Worm (Caenorhabditis elegans) whole organism, midembryonic: ENCODE data around the gene clec-207.

ENCODE experiments used
- T22C8.4 ChIP-seq: fragments of 200-800 bp; sonication (Bioruptor generic); IDR thresholded peaks from 2 replicates; pipeline ENCODE4 v1.3.6; 2022; ENCODE audit warnings: missing genetic modification characterization, missing compliant biosample characterization
- cog-1 ChIP-seq: sonication (generic microtip); optimal IDR thresholded peaks from 2 replicates; lab custom pipeline; 2016; ENCODE audit warnings: missing genetic modification characterization, missing compliant biosample characterization
- flt-1 ChIP-seq: fragments of 200-800 bp; sonication (Bioruptor generic); IDR thresholded peaks from 2 replicates; pipeline ENCODE4 v1.3.6; 2022; ENCODE audit warnings: missing genetic modification characterization, missing compliant biosample characterization
- klf-2 ChIP-seq: fragments of 200-800 bp; sonication (Bioruptor generic); conservative IDR thresholded peaks from 2 replicates; pipeline ENCODE4 v1.3.6; 2022; ENCODE audit warnings: missing genetic modification reagents, missing genetic modification characterization, missing compliant biosample characterization
- med-1 ChIP-seq: sonication (generic microtip); optimal IDR thresholded peaks from 2 replicates; lab custom pipeline; 2017; ENCODE audit warnings: missing genetic modification characterization, mild to moderate bottlenecking, missing compliant biosample characterization, antibody characterized with exemption, missing genetic modification reagents; ENCODE audit not compliant: insufficient read depth
- ref-1 ChIP-seq: fragments of 200-800 bp; sonication (Bioruptor generic); conservative IDR thresholded peaks from 2 replicates; pipeline ENCODE4 v1.3.6; 2022; ENCODE audit warnings: missing genetic modification reagents, missing genetic modification characterization, missing compliant biosample characterization
- tab-1 ChIP-seq: fragments of 200-800 bp; sonication (Bioruptor generic); IDR thresholded peaks from 2 replicates; pipeline ENCODE4 v1.3.6; 2022; ENCODE audit warnings: missing genetic modification characterization, missing compliant biosample characterization
- ztf-23 ChIP-seq: fragments of 200-800 bp; sonication (Bioruptor generic); IDR thresholded peaks from 2 replicates; pipeline ENCODE4 v1.3.6; 2022; ENCODE audit warnings: missing genetic modification reagents, missing genetic modification characterization, missing compliant biosample characterization
- ztf-29 ChIP-seq: fragments of 200-800 bp; sonication (Bioruptor generic); IDR thresholded peaks from 2 replicates; pipeline ENCODE4 v1.3.6; 2022; ENCODE audit warnings: missing genetic modification reagents, missing genetic modification characterization, missing compliant biosample characterization

Gene clec-207

DNA sequence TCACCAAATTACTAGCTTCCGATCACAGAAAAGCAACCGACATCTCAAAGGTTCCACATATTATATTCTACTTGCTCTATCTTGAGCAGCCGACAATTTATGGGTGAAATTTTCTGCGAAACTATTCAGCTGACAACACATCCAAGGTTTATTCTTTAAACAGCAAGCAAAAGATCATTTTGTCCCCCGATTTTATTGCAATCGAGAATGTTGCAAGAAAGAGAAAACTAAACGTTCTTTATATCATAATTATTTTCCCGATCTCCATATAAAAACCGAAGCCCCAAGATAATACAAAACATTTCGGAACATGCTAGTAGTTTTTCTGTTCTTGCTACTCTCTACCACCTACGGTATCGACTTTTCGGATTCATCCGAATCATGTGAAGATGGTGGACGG lies at the start of gene clec-207:
clec-207 (plus strand) TSS at position 301 of the 400 bp plus-strand sequence.
- TF ChIP-seq tab-1, result no peak
- TF ChIP-seq ztf-23, result no peak
- TF ChIP-seq ztf-29 (GFP tag; lab: Robert Waterston, UW), result no peak
- no peak for TF ChIP-seq T22C8.4 (GFP tag; lab: Robert Waterston, UW)
- no peak for TF ChIP-seq ref-1 (GFP tag; lab: Robert Waterston, UW)
- TF ChIP-seq cog-1 (tag; lab: Kevin White, UChicago), result no peak
- TF ChIP-seq flt-1 (GFP tag; lab: Robert Waterston, UW), result no peak
- no peak for TF ChIP-seq med-1 (GFP tag; lab: Kevin White, UChicago)
- no peak for TF ChIP-seq klf-2

DNA sequence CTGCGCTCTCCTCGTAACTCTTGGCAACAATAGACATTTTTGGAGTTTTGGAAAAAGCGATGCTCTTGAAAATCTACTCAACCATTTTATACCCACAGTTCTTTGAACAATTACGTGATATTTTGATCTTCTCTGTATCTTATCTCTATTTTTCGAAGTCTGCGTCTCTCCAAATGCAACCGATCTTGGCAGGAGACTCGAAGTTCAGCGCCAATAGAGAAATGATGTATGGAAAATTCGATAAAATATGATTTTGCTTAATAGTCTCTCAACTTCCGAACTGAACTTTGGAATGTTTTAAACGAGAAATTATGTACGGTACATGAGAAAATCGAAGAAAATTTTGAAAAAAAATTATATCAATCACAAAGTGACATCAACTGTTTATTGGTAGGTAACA lies 45.7 kb upstream of the clec-207 start, which contains the start of gene comt-4:
comt-4 (minus strand) TSS at position 50 of the 400 bp plus-strand sequence.
- TF ChIP-seq ztf-23 (no peak), flt-1 (GFP tag; lab: Robert Waterston, UW) (no peak), cog-1 (tag; lab: Kevin White, UChicago) (no peak), klf-2 (no peak), ref-1 (GFP tag; lab: Robert Waterston, UW) (no peak), tab-1 (no peak), med-1 (GFP tag; lab: Kevin White, UChicago) (no peak), T22C8.4 (GFP tag; lab: Robert Waterston, UW) (no peak), ztf-29 (GFP tag; lab: Robert Waterston, UW) (no peak)

DNA sequence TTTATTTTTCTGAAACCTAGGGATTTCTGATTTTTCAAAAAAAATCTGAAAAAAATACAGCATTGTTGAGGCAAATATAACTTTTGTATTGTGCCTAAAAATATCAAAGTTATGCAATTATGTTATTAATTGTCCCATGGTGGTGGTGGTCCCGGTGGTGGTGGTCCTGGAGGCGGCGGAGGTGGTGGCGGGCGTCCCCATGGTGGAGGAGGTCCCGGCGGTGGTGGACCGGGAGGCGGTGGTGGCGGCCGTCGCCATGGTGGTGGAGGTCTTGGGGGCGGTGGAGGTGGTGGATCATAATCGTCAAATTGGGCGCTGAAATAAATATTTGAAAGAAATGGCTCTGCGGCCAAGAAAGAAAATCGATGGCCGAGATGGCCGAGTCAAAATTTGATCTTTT lies 45.1 kb upstream of the clec-207 start:
- TF ChIP-seq cog-1 (tag; lab: Kevin White, UChicago) (no peak), ztf-23 (0 out of 2 replicates have a peak, but pooled peaks have one; percentile 41)

DNA sequence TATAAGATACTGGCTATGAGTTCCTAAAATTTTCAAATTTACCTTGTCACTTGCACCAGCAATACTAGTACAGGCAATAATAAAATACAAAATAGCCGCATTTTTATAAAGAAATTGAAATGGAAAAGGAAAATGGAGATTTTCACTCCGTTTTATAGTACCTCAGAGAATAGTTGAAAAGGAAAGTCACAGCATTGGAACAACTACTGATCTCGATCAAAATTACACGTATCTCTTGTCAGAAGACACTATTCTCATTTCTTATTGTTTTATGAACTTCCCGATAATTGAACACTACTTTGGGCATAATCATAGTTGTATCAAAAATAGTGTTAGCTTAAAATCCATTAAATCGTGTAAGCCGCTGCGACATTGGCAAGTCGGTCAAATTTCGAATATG lies 44.4 kb upstream of the clec-207 start, which contains the start of gene Y40B10A.11:
Y40B10A.11 (minus strand) TSS at position 101 of the 400 bp plus-strand sequence.
- TF ChIP-seq klf-2 (no peak), ref-1 (GFP tag; lab: Robert Waterston, UW) (no peak), cog-1 (tag; lab: Kevin White, UChicago) (no peak), tab-1 (no peak), flt-1 (GFP tag; lab: Robert Waterston, UW) (no peak), T22C8.4 (GFP tag; lab: Robert Waterston, UW) (no peak), med-1 (GFP tag; lab: Kevin White, UChicago) (no peak), ztf-29 (GFP tag; lab: Robert Waterston, UW) (no peak), ztf-23 (no peak)

DNA sequence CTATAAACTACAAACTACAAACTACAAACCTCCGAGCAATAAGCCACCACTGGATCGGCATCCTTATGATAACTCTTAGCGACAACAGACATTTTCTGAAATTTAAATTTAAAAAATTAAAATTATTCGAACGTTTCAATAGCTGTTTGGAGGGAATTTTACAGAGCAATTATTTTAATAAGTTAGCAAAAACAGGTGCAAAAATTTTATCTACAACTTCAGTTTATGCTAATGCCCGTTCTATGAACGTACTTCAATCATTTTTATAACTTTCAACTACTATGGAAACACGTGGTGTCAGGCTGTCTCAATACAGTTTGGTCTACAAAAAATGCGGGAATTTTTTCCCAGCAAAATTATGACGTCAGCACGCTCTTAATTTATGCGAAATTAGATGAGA lies 42.4 kb upstream of the clec-207 start, which contains the start of gene comt-5:
comt-5 (minus strand) TSS at position 101 of the 400 bp plus-strand sequence.
- TF ChIP-seq klf-2, result no peak

DNA sequence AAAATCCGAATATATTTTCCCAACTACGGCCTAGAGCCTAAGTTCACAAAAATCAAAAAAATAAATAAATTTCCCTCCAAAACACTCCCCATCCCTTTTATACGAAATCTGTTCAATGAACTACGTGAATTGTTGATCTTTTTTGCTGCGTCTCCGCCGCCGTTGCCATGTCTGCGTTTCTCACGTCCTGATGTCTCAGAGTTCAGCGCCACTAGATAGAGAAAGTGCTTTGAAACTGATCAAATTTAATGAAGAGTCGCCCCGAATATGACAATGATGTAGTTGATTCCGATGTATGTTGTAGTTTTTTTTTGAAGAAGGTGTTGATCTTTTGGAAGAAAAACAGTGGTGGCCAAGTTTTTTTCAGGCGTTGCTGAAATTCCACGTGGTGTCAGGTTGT lies 41.6 kb upstream of the clec-207 start:
- TF ChIP-seq ref-1 (GFP tag; lab: Robert Waterston, UW), result no peak
- TF ChIP-seq klf-2, result no peak
- TF ChIP-seq T22C8.4 (GFP tag; lab: Robert Waterston, UW), result no peak
- no peak for TF ChIP-seq ztf-23
- no peak for TF ChIP-seq ztf-29 (GFP tag; lab: Robert Waterston, UW)
- no peak for TF ChIP-seq tab-1
- no peak for TF ChIP-seq med-1 (GFP tag; lab: Kevin White, UChicago)
- TF ChIP-seq cog-1 (tag; lab: Kevin White, UChicago), result no peak
- no peak for TF ChIP-seq flt-1 (GFP tag; lab: Robert Waterston, UW)

DNA sequence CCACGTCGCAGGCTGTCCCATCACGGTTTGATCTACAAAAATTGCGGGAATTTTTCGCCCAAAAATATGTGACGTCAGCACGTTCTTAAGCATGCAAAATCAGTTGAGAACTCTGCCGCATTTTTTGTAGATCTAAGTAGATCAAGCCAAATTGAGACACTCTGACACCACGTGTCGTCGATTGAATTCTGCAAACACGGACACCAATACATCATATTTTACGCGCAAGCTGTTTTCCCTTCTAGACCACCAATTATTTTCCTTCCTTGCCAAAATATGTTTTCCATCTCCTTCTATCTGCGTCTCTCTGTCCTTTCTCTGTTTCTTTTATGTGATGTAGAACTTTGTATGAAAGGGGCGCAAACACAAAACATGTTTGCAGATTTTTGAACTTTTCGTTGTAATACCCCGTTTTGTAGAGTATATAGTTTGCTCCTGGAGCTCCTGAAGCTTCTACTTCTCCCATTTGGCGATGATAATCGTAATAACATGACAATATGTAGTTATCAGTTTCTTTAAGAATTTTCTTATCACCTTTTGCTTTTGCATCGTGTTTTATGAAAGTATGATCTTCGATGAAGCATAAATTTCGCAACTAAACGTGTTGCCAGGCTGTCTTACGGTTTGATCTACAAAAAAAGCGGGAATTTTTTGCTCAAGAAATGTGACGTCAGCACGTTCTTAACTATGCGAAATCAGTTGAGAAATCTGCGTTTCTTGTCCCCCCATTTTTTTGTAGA lies 39.9 kb upstream of the clec-207 start:
- TF ChIP-seq tab-1, result no peak
- no peak for TF ChIP-seq med-1 (GFP tag; lab: Kevin White, UChicago)
- no peak for TF ChIP-seq ztf-23
- TF ChIP-seq ref-1 (GFP tag; lab: Robert Waterston, UW), result no peak
- no peak for TF ChIP-seq T22C8.4 (GFP tag; lab: Robert Waterston, UW)

DNA sequence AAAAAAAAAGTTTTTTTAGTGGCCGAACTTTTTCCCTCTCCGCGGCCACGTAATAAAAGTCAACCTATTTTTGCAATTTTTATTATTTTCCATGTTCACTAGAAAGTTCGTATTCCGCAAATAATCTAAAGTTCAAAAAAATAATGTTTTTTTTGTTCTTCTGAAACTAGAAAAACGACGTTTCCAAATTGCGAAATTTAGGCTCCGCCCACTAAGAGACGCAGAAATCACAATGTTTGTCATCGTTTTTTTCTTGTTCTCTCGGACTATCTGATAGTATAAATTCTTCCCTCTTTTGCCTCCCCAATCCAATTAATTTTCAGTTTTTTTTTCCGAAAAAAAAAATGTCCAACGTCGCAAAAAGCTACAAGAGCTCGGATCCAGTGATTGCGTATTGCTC lies 38.5 kb upstream of the clec-207 start, which contains the start of gene comt-3:
comt-3 (plus strand) TSS at position 214 of the 400 bp plus-strand sequence.
- TF ChIP-seq tab-1, result no peak
- TF ChIP-seq flt-1 (GFP tag; lab: Robert Waterston, UW), result no peak
- TF ChIP-seq cog-1 (tag; lab: Kevin White, UChicago), result no peak
- no peak for TF ChIP-seq T22C8.4 (GFP tag; lab: Robert Waterston, UW)
- no peak for TF ChIP-seq ztf-23
- no peak for TF ChIP-seq med-1 (GFP tag; lab: Kevin White, UChicago)
- TF ChIP-seq klf-2, result no peak
- no peak for TF ChIP-seq ref-1 (GFP tag; lab: Robert Waterston, UW)
- TF ChIP-seq ztf-29 (GFP tag; lab: Robert Waterston, UW), result no peak

DNA sequence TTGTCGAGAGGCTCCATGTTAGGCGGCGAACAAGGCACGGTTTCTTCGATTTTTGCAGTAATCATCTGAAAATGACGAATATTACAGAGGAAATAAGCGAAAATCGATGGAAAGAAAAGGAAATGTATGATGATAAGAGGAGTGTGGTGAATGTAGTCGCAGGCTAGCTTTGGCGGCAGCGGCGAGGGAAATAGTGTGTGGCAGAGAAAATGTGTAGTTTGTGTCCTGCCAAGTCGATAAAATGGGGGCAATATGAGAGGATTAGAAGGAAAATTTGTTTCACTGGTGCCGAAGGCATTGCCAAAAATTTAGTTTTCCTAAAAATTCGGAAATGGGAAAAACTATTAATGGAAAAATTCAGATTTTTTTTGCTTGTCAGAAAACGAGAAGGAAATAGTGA lies 29.1 kb upstream of the clec-207 start, which contains the start of gene nhr-86:
nhr-86 (minus strand) TSS at position 71 of the 400 bp plus-strand sequence.
- no peak for TF ChIP-seq flt-1 (GFP tag; lab: Robert Waterston, UW)
- TF ChIP-seq cog-1 (tag; lab: Kevin White, UChicago), result no peak
- no peak for TF ChIP-seq ztf-29 (GFP tag; lab: Robert Waterston, UW)
- no peak for TF ChIP-seq ztf-23
- no peak for TF ChIP-seq tab-1

DNA sequence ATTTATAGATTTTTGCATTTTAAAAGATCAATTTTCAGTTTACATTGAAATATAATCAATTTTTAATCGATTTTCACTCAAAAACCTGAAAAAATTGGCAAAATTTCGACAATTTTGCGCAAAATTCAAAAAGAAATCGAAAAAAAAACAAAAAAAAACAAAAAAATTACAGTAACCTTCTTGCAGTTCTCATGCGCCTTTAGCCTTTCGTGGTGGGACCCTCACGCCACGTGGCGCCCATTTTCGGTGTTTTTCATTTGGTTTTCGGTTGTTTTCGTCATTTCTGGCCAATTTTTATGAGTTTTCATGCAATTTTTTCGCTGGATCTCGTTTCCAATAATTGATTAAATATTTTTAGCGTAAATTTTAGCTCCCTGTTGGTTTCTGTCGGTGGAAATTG lies 28.5 kb upstream of the clec-207 start:
- no peak for TF ChIP-seq flt-1 (GFP tag; lab: Robert Waterston, UW)
- TF ChIP-seq tab-1, result no peak
- no peak for TF ChIP-seq cog-1 (tag; lab: Kevin White, UChicago)
- TF ChIP-seq ztf-23, result no peak
